Fruit fly (Drosophila melanogaster) whole organism, embryonic: ENCODE results near the gene CG32487.

Experiments
- Aef1 ChIP-seq: fragments of 200-800 bp; sonication (Bioruptor generic); IDR thresholded peaks from 3 replicates; pipeline ENCODE4 v1.3.6; 2022; ENCODE audit warnings: missing biosample characterization, missing genetic modification characterization
- Bgb ChIP-seq: fragments of 200-800 bp; sonication (Bioruptor generic); IDR thresholded peaks from 2 replicates; pipeline ENCODE4 v1.3.6; 2022; ENCODE audit warnings: missing biosample characterization, missing genetic modification characterization; ENCODE audit not compliant: partially characterized antibody
- CG10543 ChIP-seq: fragments of 200-800 bp; sonication (Bioruptor generic); optimal IDR thresholded peaks from 3 replicates; lab custom pipeline; 2017; ENCODE audit warnings: missing biosample characterization, mild to moderate bottlenecking, missing genetic modification characterization, moderate library complexity
- CG11696 ChIP-seq: fragments of 200-800 bp; sonication (Bioruptor generic); IDR thresholded peaks from 2 replicates; pipeline ENCODE4 v1.3.6; 2022; ENCODE audit warnings: missing biosample characterization, missing genetic modification characterization
- CG12071 ChIP-seq: fragments of 200-800 bp; sonication (Bioruptor generic); optimal IDR thresholded peaks from 3 replicates; lab custom pipeline; 2018; ENCODE audit warnings: missing biosample characterization, mild to moderate bottlenecking, missing genetic modification characterization
- CG13287 ChIP-seq: fragments of 200-800 bp; sonication (Bioruptor generic); IDR thresholded peaks from 2 replicates; pipeline ENCODE4 v1.3.6; 2022; ENCODE audit warnings: missing biosample characterization, missing genetic modification characterization; ENCODE audit not compliant: partially characterized antibody
- CG13424 ChIP-seq: fragments of 200-800 bp; sonication (Bioruptor generic); optimal IDR thresholded peaks from 2 replicates; lab custom pipeline; 2019; ENCODE audit warnings: missing biosample characterization, mild to moderate bottlenecking, missing genetic modification characterization, moderate library complexity
- CG14965 ChIP-seq: fragments of 200-800 bp; sonication (Bioruptor generic); optimal IDR thresholded peaks from 2 replicates; lab custom pipeline; 2016; ENCODE audit warnings: missing biosample characterization, missing genetic modification characterization, borderline replicate concordance
- CG15269 ChIP-seq: fragments of 200-800 bp; sonication (Bioruptor generic); optimal IDR thresholded peaks from 2 replicates; lab custom pipeline; 2018; ENCODE audit warnings: missing biosample characterization, mild to moderate bottlenecking, missing genetic modification characterization, moderate library complexity
- CG15696 ChIP-seq: fragments of 200-800 bp; sonication (Bioruptor generic); optimal IDR thresholded peaks from 2 replicates; lab custom pipeline; 2019; ENCODE audit warnings: missing biosample characterization, mild to moderate bottlenecking, missing genetic modification characterization, moderate library complexity
- CG1602 ChIP-seq: fragments of 200-800 bp; sonication (Bioruptor generic); optimal IDR thresholded peaks from 3 replicates; lab custom pipeline; 2016; ENCODE audit warnings: missing biosample characterization, missing genetic modification characterization
- CG17186 ChIP-seq: fragments of 200-800 bp; sonication (Bioruptor generic); optimal IDR thresholded peaks from 3 replicates; lab custom pipeline; 2017; ENCODE audit warnings: missing biosample characterization, missing genetic modification reagents, missing genetic modification characterization
- CG17385 ChIP-seq: fragments of 200-800 bp; sonication (Bioruptor generic); optimal IDR thresholded peaks from 3 replicates; lab custom pipeline; 2018; ENCODE audit warnings: missing biosample characterization, mild to moderate bottlenecking, missing genetic modification characterization
- CG30403 ChIP-seq: fragments of 200-800 bp; sonication (Bioruptor generic); optimal IDR thresholded peaks from 3 replicates; lab custom pipeline; 2016; ENCODE audit warnings: missing biosample characterization, missing genetic modification characterization
- CG31365 ChIP-seq: fragments of 200-800 bp; sonication (Bioruptor generic); optimal IDR thresholded peaks from 2 replicates; lab custom pipeline; 2018; ENCODE audit warnings: missing biosample characterization, mild to moderate bottlenecking, missing genetic modification characterization
- CG3407 ChIP-seq: fragments of 200-800 bp; sonication (Bioruptor generic); optimal IDR thresholded peaks from 2 replicates; lab custom pipeline; 2018; ENCODE audit warnings: missing biosample characterization, mild to moderate bottlenecking, missing genetic modification characterization
- CG34376 ChIP-seq: fragments of 200-800 bp; sonication (Bioruptor generic); optimal IDR thresholded peaks from 2 replicates; lab custom pipeline; 2018; ENCODE audit warnings: missing biosample characterization, mild to moderate bottlenecking, missing genetic modification characterization
- CG34422 ChIP-seq: fragments of 200-800 bp; sonication (Bioruptor generic); IDR thresholded peaks from 3 replicates; pipeline ENCODE4 v1.3.6; 2022; ENCODE audit warnings: missing biosample characterization, missing genetic modification characterization
- CG4360 ChIP-seq: fragments of 200-800 bp; sonication (Bioruptor generic); IDR thresholded peaks from 2 replicates; pipeline ENCODE4 v1.3.6; 2022; ENCODE audit warnings: missing biosample characterization, missing genetic modification characterization
- CG43689 ChIP-seq: fragments of 200-800 bp; sonication (Bioruptor generic); IDR thresholded peaks from 2 replicates; pipeline ENCODE4 v1.3.6; 2022; ENCODE audit warnings: missing biosample characterization, missing genetic modification characterization
- CG6272 ChIP-seq: fragments of 200-800 bp; sonication (Bioruptor generic); IDR thresholded peaks from 2 replicates; pipeline ENCODE4 v1.3.6; 2022; ENCODE audit warnings: missing biosample characterization, missing genetic modification characterization
- CG7271 ChIP-seq: fragments of 200-800 bp; sonication (Bioruptor generic); optimal IDR thresholded peaks from 2 replicates; lab custom pipeline; 2018; ENCODE audit warnings: missing biosample characterization, mild to moderate bottlenecking, missing genetic modification characterization, moderate library complexity
- CG8765 ChIP-seq: fragments of 200-800 bp; sonication (Bioruptor generic); IDR thresholded peaks from 2 replicates; pipeline ENCODE4 v1.3.6; 2022; ENCODE audit warnings: missing biosample characterization, missing genetic modification characterization
- CTCF ChIP-seq: fragments of 200-800 bp; sonication (Bioruptor generic); optimal IDR thresholded peaks from 2 replicates; lab custom pipeline; 2017; ENCODE audit warnings: missing biosample characterization, mild to moderate bottlenecking, missing genetic modification characterization, moderate library complexity
- Camta ChIP-seq: fragments of 200-800 bp; sonication (Bioruptor generic); optimal IDR thresholded peaks from 2 replicates; lab custom pipeline; 2016; ENCODE audit warnings: missing biosample characterization, missing genetic modification characterization
- Dbx ChIP-seq: fragments of 200-800 bp; sonication (Bioruptor generic); IDR thresholded peaks from 3 replicates; pipeline ENCODE4 v1.3.6; 2022; ENCODE audit warnings: missing biosample characterization, missing genetic modification characterization
- Dfd ChIP-seq, 2 experiments: fragments of >200 bp; optimal IDR thresholded peaks; 2 replicates each; lab custom pipeline; 2017; ENCODE audit warnings: missing biosample characterization in 2 of 2, missing genetic modification characterization in 2 of 2
- HmgZ ChIP-seq: fragments of 200-800 bp; sonication (Bioruptor generic); optimal IDR thresholded peaks from 2 replicates; lab custom pipeline; 2018; ENCODE audit warnings: missing biosample characterization, mild to moderate bottlenecking, missing genetic modification characterization
- Kr ChIP-seq: fragments of 200-800 bp; sonication (Bioruptor generic); optimal IDR thresholded peaks from 2 replicates; lab custom pipeline; 2017; ENCODE audit warnings: missing biosample characterization, mild to moderate bottlenecking, missing genetic modification characterization
- Med ChIP-seq: fragments of 200-800 bp; sonication (Bioruptor generic); peaks from one replicate; lab custom pipeline; 2016; ENCODE audit warnings: missing biosample characterization, missing genetic modification characterization, mild to moderate bottlenecking, inconsistent platforms, moderate library complexity
- Oli ChIP-seq: fragments of 200-800 bp; sonication (Bioruptor generic); optimal IDR thresholded peaks from 2 replicates; lab custom pipeline; 2018; ENCODE audit warnings: missing biosample characterization, mild to moderate bottlenecking, missing genetic modification characterization, moderate library complexity
- Pdp1 ChIP-seq, 2 experiments: fragments of 200-800 bp; sonication (Bioruptor generic); optimal IDR thresholded peaks; 3 replicates each; lab custom pipeline; 2016; ENCODE audit warnings: missing biosample characterization in 2 of 2, missing genetic modification characterization in 2 of 2, mild to moderate bottlenecking in 1 of 2, moderate library complexity in 1 of 2
- abd-A ChIP-seq: fragments of 200-800 bp; sonication (Bioruptor generic); optimal IDR thresholded peaks from 3 replicates; lab custom pipeline; 2019; ENCODE audit warnings: missing biosample characterization, mild to moderate bottlenecking, missing genetic modification characterization, moderate library complexity
- ac ChIP-seq: fragments of 200-800 bp; sonication (Bioruptor generic); optimal IDR thresholded peaks from 3 replicates; lab custom pipeline; 2017; ENCODE audit warnings: missing biosample characterization, mild to moderate bottlenecking, missing genetic modification characterization
- ase ChIP-seq: fragments of 200-800 bp; sonication (Bioruptor generic); IDR thresholded peaks from 3 replicates; pipeline ENCODE4 v1.3.6; 2022; ENCODE audit warnings: missing biosample characterization, missing genetic modification characterization
- ash1 ChIP-seq: fragments of 200-800 bp; sonication (Bioruptor generic); optimal IDR thresholded peaks from 2 replicates; lab custom pipeline; 2018; ENCODE audit warnings: missing biosample characterization, mild to moderate bottlenecking, missing genetic modification characterization
- chinmo ChIP-seq: fragments of 200-800 bp; sonication (Bioruptor generic); IDR thresholded peaks from 4 replicates; pipeline ENCODE4 v1.3.6; 2022; ENCODE audit warnings: missing biosample characterization, missing genetic modification characterization; ENCODE audit not compliant: partially characterized antibody
- cwo ChIP-seq: fragments of 200-800 bp; sonication (Bioruptor generic); optimal IDR thresholded peaks from 3 replicates; lab custom pipeline; 2017; ENCODE audit warnings: missing biosample characterization, missing genetic modification characterization, mild to moderate bottlenecking, moderate library complexity, missing genetic modification reagents
- eve ChIP-seq, 2 experiments: fragments of >200 bp; optimal IDR thresholded peaks; 2 replicates each; lab custom pipeline; 2017; ENCODE audit warnings: missing biosample characterization in 2 of 2, missing genetic modification characterization in 2 of 2
- fd96Cb ChIP-seq: fragments of 200-800 bp; sonication (Bioruptor generic); optimal IDR thresholded peaks from 2 replicates; lab custom pipeline; 2018; ENCODE audit warnings: missing biosample characterization, mild to moderate bottlenecking, missing genetic modification characterization, moderate library complexity
- grau ChIP-seq: fragments of 200-800 bp; optimal IDR thresholded peaks from 3 replicates; lab custom pipeline; 2019; ENCODE audit warnings: missing biosample characterization, mild to moderate bottlenecking, missing genetic modification characterization, moderate library complexity
- ind ChIP-seq: fragments of 200-800 bp; sonication (Bioruptor generic); optimal IDR thresholded peaks from 3 replicates; lab custom pipeline; 2016; ENCODE audit warnings: missing biosample characterization, missing genetic modification characterization
- ken ChIP-seq: fragments of 200-800 bp; sonication (Bioruptor generic); IDR thresholded peaks from 3 replicates; pipeline ENCODE4 v1.3.6; 2022; ENCODE audit warnings: missing biosample characterization, missing genetic modification characterization
- nau ChIP-seq: fragments of 200-800 bp; sonication (Bioruptor generic); optimal IDR thresholded peaks from 3 replicates; lab custom pipeline; 2017; ENCODE audit warnings: missing biosample characterization, mild to moderate bottlenecking, missing genetic modification characterization, missing genetic modification reagents
- oc ChIP-seq: fragments of 200-800 bp; sonication (Bioruptor generic); optimal IDR thresholded peaks from 2 replicates; lab custom pipeline; 2018; ENCODE audit warnings: missing biosample characterization, mild to moderate bottlenecking, missing genetic modification characterization, moderate library complexity
- ro ChIP-seq: fragments of 200-800 bp; sonication (Bioruptor generic); IDR thresholded peaks from 2 replicates; pipeline ENCODE4 v1.3.6; 2022; ENCODE audit warnings: missing biosample characterization, missing genetic modification characterization
- row ChIP-seq: fragments of 200-800 bp; sonication (Bioruptor generic); IDR thresholded peaks from 3 replicates; pipeline ENCODE4 v1.3.6; 2022; ENCODE audit warnings: missing biosample characterization, missing genetic modification characterization
- slbo ChIP-seq: fragments of 200-800 bp; sonication (Bioruptor generic); IDR thresholded peaks from 2 replicates; pipeline ENCODE4 v1.3.6; 2022; ENCODE audit warnings: missing biosample characterization, missing genetic modification characterization
- usp ChIP-seq: fragments of >200 bp; optimal IDR thresholded peaks from 2 replicates; lab custom pipeline; 2017; ENCODE audit warnings: missing biosample characterization, missing genetic modification characterization
- vfl ChIP-seq: fragments of 200-800 bp; sonication (Bioruptor generic); optimal IDR thresholded peaks from 2 replicates; lab custom pipeline; 2016; ENCODE audit warnings: missing biosample characterization, missing genetic modification characterization
- wek ChIP-seq: fragments of 200-800 bp; sonication (Bioruptor generic); optimal IDR thresholded peaks from 3 replicates; lab custom pipeline; 2018; ENCODE audit warnings: missing biosample characterization, mild to moderate bottlenecking, missing genetic modification characterization, moderate library complexity

CG32487 gene

dm6 chr3L:3036951-3037586 is 20.0 kb upstream of the CG32487 start (continued):
- no peak for TF ChIP-seq CG34376
- TF ChIP-seq Dbx (GFP tag; lab: Robert Waterston, UW): no peak
- no peak for TF ChIP-seq HmgZ (tag; lab: Kevin White, UChicago)
- TF ChIP-seq CG43689 (GFP tag; lab: Robert Waterston, UW): no peak
- TF ChIP-seq Bgb (GFP tag; lab: Robert Waterston, UW): no peak
- TF ChIP-seq CG3407 (GFP tag; lab: Kevin White, UChicago): no peak
- no peak for TF ChIP-seq CG17186
- no peak for TF ChIP-seq ro (GFP tag; lab: Robert Waterston, UW)
- TF ChIP-seq wek (GFP tag; lab: Kevin White, UChicago): no peak
- peak; percentile 13 for TF ChIP-seq vfl
- TF ChIP-seq eve (GFP tag; optimal IDR thresholded peaks at IDR 0.05; lab: Kevin White, UChicago): no peak
- TF ChIP-seq Oli (tag; lab: Kevin White, UChicago): peak; percentile 7
- no peak for TF ChIP-seq CG14965 (GFP tag; lab: Kevin White, UChicago)
- TF ChIP-seq CG13287: no peak
- TF ChIP-seq Kr (GFP tag; lab: Kevin White, UChicago): no peak
- TF ChIP-seq grau (tag; lab: Kevin White, UChicago): peak; percentile 3
- TF ChIP-seq fd96Cb (tag; lab: Kevin White, UChicago): no peak
- TF ChIP-seq CG17385 (GFP tag; lab: Kevin White, UChicago): no peak
- 0 out of 3 replicates have a peak, but pooled peaks have one; percentile 9 for TF ChIP-seq ken (GFP tag; lab: Robert Waterston, UW)
- no peak for TF ChIP-seq CG4360
- TF ChIP-seq CG13424 (tag; lab: Kevin White, UChicago): no peak
- no peak for TF ChIP-seq CG8765 (GFP tag; lab: Robert Waterston, UW)
- TF ChIP-seq cwo (GFP tag; lab: Kevin White, UChicago): no peak
- no peak for TF ChIP-seq ind (GFP tag; lab: Kevin White, UChicago)
- peak; percentile 28 for TF ChIP-seq CG15269 (tag; lab: Kevin White, UChicago)
- TF ChIP-seq CG15696: no peak
- TF ChIP-seq CG6272 (GFP tag; lab: Robert Waterston, UW): no peak
- TF ChIP-seq chinmo: peak; percentile 81; the same call in 3 of the 4 replicates
- TF ChIP-seq CG31365 (tag; lab: Kevin White, UChicago): no peak
- no peak for TF ChIP-seq ase (GFP tag; lab: Robert Waterston, UW)
- no peak for TF ChIP-seq nau (GFP tag; lab: Kevin White, UChicago)
- peak; percentile 11 for TF ChIP-seq abd-A (tag; lab: Kevin White, UChicago)
- no peak for TF ChIP-seq CG30403
- TF ChIP-seq oc (tag; lab: Kevin White, UChicago): no peak
- TF ChIP-seq CG7271 (tag; lab: Kevin White, UChicago): no peak
- TF ChIP-seq ash1 (GFP tag; lab: Kevin White, UChicago): no peak
- TF ChIP-seq CG10543 (GFP tag; lab: Kevin White, UChicago): peak; percentile 13
- TF ChIP-seq Med (GFP tag; lab: Kevin White, UChicago): peak; percentile 41
- TF ChIP-seq CG34422 (GFP tag; lab: Robert Waterston, UW): no peak
- no peak for TF ChIP-seq Dfd (GFP tag; optimal IDR thresholded peaks at IDR 0.05; lab: Kevin White, UChicago)
- peak in 1 of 2 experiments; percentile 90 for TF ChIP-seq Pdp1 (GFP tag; optimal IDR thresholded peaks at IDR 0.05; lab: Kevin White, UChicago)
- no peak for TF ChIP-seq Aef1
- peak; percentile 29; the same call in 1 of the 3 replicates for TF ChIP-seq row (GFP tag; lab: Robert Waterston, UW)
- TF ChIP-seq CG12071 (GFP tag; lab: Kevin White, UChicago): no peak
- TF ChIP-seq CTCF (GFP tag; lab: Kevin White, UChicago): no peak
- no peak for TF ChIP-seq usp (GFP tag; lab: Kevin White, UChicago)
- TF ChIP-seq slbo: 0 out of 2 replicates have a peak, but pooled peaks have one; percentile 17
- no peak for TF ChIP-seq CG11696 (GFP tag; lab: Robert Waterston, UW)
- no peak for TF ChIP-seq ac (GFP tag; lab: Kevin White, UChicago)
- no peak for TF ChIP-seq CG1602
- no peak for TF ChIP-seq Camta (GFP tag; lab: Kevin White, UChicago)
